Worm (Caenorhabditis elegans) whole organism, late embryonic: Measurements from ENCODE around the gene Y39B6A.25.
"Not testable (repeated sequence)": the region's sequence is repeated elsewhere in the genome, so short reads cannot be mapped to it uniquely, and the experiment has no call there.

ENCODE experiments used
- C38D4.7 ChIP-seq: fragments of 200-800 bp; sonication (Bioruptor generic); optimal IDR thresholded peaks from 2 replicates; lab custom pipeline; 2018; ENCODE audit warnings: mild to moderate bottlenecking, missing genetic modification characterization, moderate library complexity, missing compliant biosample characterization
- F13H6.1 ChIP-seq: sonication (generic microtip); optimal IDR thresholded peaks from 2 replicates; lab custom pipeline; 2016; ENCODE audit warnings: missing genetic modification characterization, missing compliant biosample characterization
- K02D7.2 ChIP-seq: sonication (generic microtip); optimal IDR thresholded peaks from 2 replicates; lab custom pipeline; 2017; ENCODE audit warnings: mild to moderate bottlenecking, missing genetic modification characterization, missing compliant biosample characterization
- K09A11.1 ChIP-seq: sonication (generic microtip); optimal IDR thresholded peaks from 2 replicates; lab custom pipeline; 2017; ENCODE audit warnings: antibody characterized with exemption, mild to moderate bottlenecking, missing genetic modification characterization, missing compliant biosample characterization; ENCODE audit not compliant: insufficient read depth
- T23F11.4 ChIP-seq: fragments of 200-800 bp; sonication (Bioruptor generic); optimal IDR thresholded peaks from 2 replicates; lab custom pipeline; 2018; ENCODE audit warnings: mild to moderate bottlenecking, missing genetic modification characterization, missing compliant biosample characterization
- Y22D7AL.16 ChIP-seq: sonication (generic microtip); optimal IDR thresholded peaks from 2 replicates; lab custom pipeline; 2016; ENCODE audit warnings: missing genetic modification characterization, missing compliant biosample characterization
- ahr-1 ChIP-seq: sonication (generic microtip); optimal IDR thresholded peaks from 2 replicates; lab custom pipeline; 2016; ENCODE audit warnings: missing genetic modification characterization, missing compliant biosample characterization
- ceh-19 ChIP-seq: fragments of 200-800 bp; sonication (Bioruptor generic); optimal IDR thresholded peaks from 2 replicates; lab custom pipeline; 2018; ENCODE audit warnings: mild to moderate bottlenecking, missing genetic modification characterization, missing compliant biosample characterization
- ceh-2 ChIP-seq: sonication (generic microtip); optimal IDR thresholded peaks from 2 replicates; lab custom pipeline; 2016; ENCODE audit warnings: missing genotype, missing genetic modification characterization, missing compliant biosample characterization
- ceh-31 ChIP-seq: sonication (generic microtip); optimal IDR thresholded peaks from 2 replicates; lab custom pipeline; 2016; ENCODE audit warnings: missing genetic modification characterization, missing compliant biosample characterization
- ceh-34 ChIP-seq: sonication (generic microtip); optimal IDR thresholded peaks from 2 replicates; lab custom pipeline; 2016; ENCODE audit warnings: mild to moderate bottlenecking, missing genetic modification characterization, missing compliant biosample characterization
- ceh-45 ChIP-seq: fragments of 200-800 bp; sonication (Bioruptor generic); IDR thresholded peaks from 2 replicates; pipeline ENCODE4 v1.3.6; 2022; ENCODE audit warnings: missing genetic modification reagents, missing genetic modification characterization, missing compliant biosample characterization
- ceh-48 ChIP-seq: sonication (generic microtip); optimal IDR thresholded peaks from 2 replicates; lab custom pipeline; 2016; ENCODE audit warnings: missing genetic modification characterization, inconsistent platforms, missing compliant biosample characterization
- ceh-6 ChIP-seq: fragments of 200-800 bp; sonication (Bioruptor generic); optimal IDR thresholded peaks from 2 replicates; lab custom pipeline; 2018; ENCODE audit warnings: mild to moderate bottlenecking, missing genetic modification characterization, missing compliant biosample characterization
- elt-2 ChIP-seq: sonication (generic microtip); optimal IDR thresholded peaks from 2 replicates; lab custom pipeline; 2016; ENCODE audit warnings: missing genetic modification reagents, missing genetic modification characterization, missing compliant biosample characterization
- elt-4 ChIP-seq: sonication (generic microtip); optimal IDR thresholded peaks from 2 replicates; lab custom pipeline; 2016; ENCODE audit warnings: missing genetic modification characterization, missing compliant biosample characterization
- fkh-10 ChIP-seq: fragments of 150-350 bp; optimal IDR thresholded peaks from 2 replicates; lab custom pipeline; 2014; ENCODE audit warnings: missing biosample characterization, missing genetic modification reagents, missing genetic modification characterization
- gmeb-2 ChIP-seq: sonication (generic microtip); optimal IDR thresholded peaks from 2 replicates; lab custom pipeline; 2016; ENCODE audit warnings: missing genetic modification characterization, inconsistent platforms, missing compliant biosample characterization
- hlh-13 ChIP-seq: fragments of 200-800 bp; sonication (Bioruptor generic); optimal IDR thresholded peaks from 2 replicates; lab custom pipeline; 2018; ENCODE audit warnings: mild to moderate bottlenecking, missing genetic modification characterization, missing compliant biosample characterization
- hlh-15 ChIP-seq: sonication (generic microtip); optimal IDR thresholded peaks from 2 replicates; lab custom pipeline; 2016; ENCODE audit warnings: missing genetic modification characterization, missing compliant biosample characterization
- nfya-1 ChIP-seq: sonication (generic microtip); optimal IDR thresholded peaks from 2 replicates; lab custom pipeline; 2017; ENCODE audit warnings: missing genetic modification characterization, mild to moderate bottlenecking, missing compliant biosample characterization, antibody characterized with exemption, moderate library complexity
- nhr-11 ChIP-seq: fragments of 150-350 bp; optimal IDR thresholded peaks from 2 replicates; lab custom pipeline; 2014; ENCODE audit warnings: missing biosample characterization, missing genetic modification characterization
- odd-2 ChIP-seq: sonication (generic microtip); optimal IDR thresholded peaks from 2 replicates; lab custom pipeline; 2017; ENCODE audit warnings: antibody characterized with exemption, mild to moderate bottlenecking, missing genetic modification characterization, missing compliant biosample characterization
- pat-9 ChIP-seq: fragments of 200-800 bp; sonication (Bioruptor generic); optimal IDR thresholded peaks from 2 replicates; lab custom pipeline; 2018; ENCODE audit warnings: mild to moderate bottlenecking, missing genetic modification characterization, moderate library complexity, missing compliant biosample characterization
- pqm-1 ChIP-seq: sonication (generic microtip); optimal IDR thresholded peaks from 2 replicates; lab custom pipeline; 2016; ENCODE audit warnings: missing genetic modification characterization, missing compliant biosample characterization
- ref-2 ChIP-seq: sonication (generic microtip); optimal IDR thresholded peaks from 2 replicates; lab custom pipeline; 2016; ENCODE audit warnings: missing genetic modification characterization, missing compliant biosample characterization
- sdc-2 ChIP-seq: sonication (generic microtip); optimal IDR thresholded peaks from 2 replicates; lab custom pipeline; 2016; ENCODE audit warnings: missing genotype, missing genetic modification characterization, missing compliant biosample characterization
- sox-2 ChIP-seq: fragments of 200-800 bp; sonication (Bioruptor generic); IDR thresholded peaks from 2 replicates; pipeline ENCODE4 v1.3.6; 2022; ENCODE audit warnings: missing genetic modification reagents, missing genetic modification characterization, missing compliant biosample characterization
- tbx-2 ChIP-seq: sonication (generic microtip); optimal IDR thresholded peaks from 2 replicates; lab custom pipeline; 2016; ENCODE audit warnings: missing genetic modification characterization, missing compliant biosample characterization
- tbx-7 ChIP-seq: sonication (generic microtip); optimal IDR thresholded peaks from 2 replicates; lab custom pipeline; 2016; ENCODE audit warnings: missing genotype, missing genetic modification characterization, missing compliant biosample characterization
- unc-42 ChIP-seq: sonication (generic microtip); optimal IDR thresholded peaks from 2 replicates; lab custom pipeline; 2016; ENCODE audit warnings: missing genotype, missing genetic modification characterization, missing compliant biosample characterization
- unc-55 ChIP-seq: sonication (generic microtip); optimal IDR thresholded peaks from 2 replicates; lab custom pipeline; 2017; ENCODE audit warnings: missing biosample characterization, missing genetic modification reagents, missing genetic modification characterization
- unc-86 ChIP-seq: sonication (generic microtip); optimal IDR thresholded peaks from 2 replicates; lab custom pipeline; 2016; ENCODE audit warnings: missing genetic modification characterization, missing compliant biosample characterization
- zip-5 ChIP-seq: sonication (generic microtip); optimal IDR thresholded peaks from 2 replicates; lab custom pipeline; 2016; ENCODE audit warnings: missing genetic modification characterization, missing compliant biosample characterization

Gene Y39B6A.25

ce11 chrV:19001016-19001415 is 25.2 kb upstream of the Y39B6A.25 start, which contains the start of gene Y39B6A.34:
Y39B6A.34 (plus strand) TSS chrV:19001018.
- TF ChIP-seq gmeb-2 (tag; lab: Kevin White, UChicago) (no peak), K02D7.2 (tag; lab: Kevin White, UChicago) (peak; percentile 1), unc-42 (peak; percentile 23), elt-2 (tag; lab: Kevin White, UChicago) (peak; percentile 16), unc-86 (peak; percentile 27), ceh-34 (tag; lab: Kevin White, UChicago) (no peak), nfya-1 (tag; lab: Kevin White, UChicago) (peak; percentile 5)

ce11 chrV:19001656-19002055 is 24.6 kb upstream of the Y39B6A.25 start, which contains the start of gene Y39B6A.33:
Y39B6A.33 (plus strand) TSS chrV:19001956.
- TF ChIP-seq zip-5 (tag; lab: Kevin White, UChicago) (no peak), ceh-19 (GFP tag; lab: Kevin White, UChicago) (no peak), sox-2 (GFP tag; lab: Robert Waterston, UW) (no peak), hlh-13 (GFP tag; lab: Kevin White, UChicago) (no peak), K09A11.1 (tag; lab: Kevin White, UChicago) (no peak), T23F11.4 (GFP tag; lab: Kevin White, UChicago) (no peak), ceh-48 (tag; lab: Kevin White, UChicago) (no peak), ceh-31 (tag; lab: Kevin White, UChicago) (no peak)
- TF ChIP-seq, all 69 proteins: peak for 0

- no peak for TF ChIP-seq T23F11.4 (GFP tag; lab: Kevin White, UChicago)
- no peak for TF ChIP-seq sdc-2 (tag; lab: Kevin White, UChicago)
- no peak for TF ChIP-seq pqm-1 (tag; lab: Kevin White, UChicago)
- peak; percentile 45 for TF ChIP-seq ceh-48 (tag; lab: Kevin White, UChicago)
- no peak for TF ChIP-seq F13H6.1 (tag; lab: Kevin White, UChicago)
- no peak for TF ChIP-seq ceh-2
These were observed 15.9 kb upstream of the Y39B6A.25 start for ce11 chrV:19010405-19010804.

- TF ChIP-seq ahr-1 (no peak), pat-9 (tag; lab: Kevin White, UChicago) (no peak), nhr-11 (tag; lab: Kevin White, UChicago) (no peak), F13H6.1 (tag; lab: Kevin White, UChicago) (no peak), ceh-6 (GFP tag; lab: Kevin White, UChicago) (no peak), unc-86 (no peak), tbx-2 (tag; lab: Kevin White, UChicago) (no peak), C38D4.7 (GFP tag; lab: Kevin White, UChicago) (no peak), ceh-45 (no peak), Y22D7AL.16 (tag; lab: Kevin White, UChicago) (no peak), ref-2 (no peak), hlh-15 (tag; lab: Kevin White, UChicago) (no peak), unc-55 (no peak), odd-2 (no peak), fkh-10 (GFP tag; lab: Kevin White, UChicago) (no peak), sdc-2 (tag; lab: Kevin White, UChicago) (no peak), elt-4 (no peak), ceh-48 (tag; lab: Kevin White, UChicago) (no peak)
- TF ChIP-seq, all 69 proteins: peak for 0
These were observed 13.0 kb upstream of the Y39B6A.25 start for ce11 chrV:19013215-19013614.

- not testable (repeated sequence) for TF ChIP-seq pat-9, tbx-2, tbx-7 (tag; lab: Kevin White, UChicago)
These were observed 12.0 kb upstream of the Y39B6A.25 start, which contains the start of gene Y39B6A.30 for ce11 chrV:19014273-19014672. Y39B6A.30 (plus strand) TSS chrV:19014573.
